Worm (Caenorhabditis elegans) whole organism, L4 larva: ENCODE data around the gene nmad-1.

Experiments
- ama-1 ChIP-seq: fragments of 150-350 bp; optimal IDR thresholded peaks from 2 replicates; lab custom pipeline; 2014; ENCODE audit warnings: inconsistent platforms, mixed read lengths
- ceh-82 ChIP-seq: sonication (generic microtip); optimal IDR thresholded peaks from 2 replicates; lab custom pipeline; 2017; ENCODE audit warnings: missing biosample characterization, missing genetic modification characterization
- ces-1 ChIP-seq: fragments of 150-350 bp; sonication (generic microtip); optimal IDR thresholded peaks from 4 replicates; lab custom pipeline; 2014; ENCODE audit warnings: missing biosample characterization, missing genetic modification reagents, missing genetic modification characterization
- daf-19 ChIP-seq: fragments of 200-800 bp; sonication (Bioruptor generic); conservative IDR thresholded peaks from 2 replicates; pipeline ENCODE4 v1.3.6; 2022; ENCODE audit warnings: missing genetic modification characterization, missing compliant biosample characterization
- zfp-2 ChIP-seq: sonication (generic microtip); optimal IDR thresholded peaks from 2 replicates; lab custom pipeline; 2016; ENCODE audit warnings: mild to moderate bottlenecking, missing genetic modification characterization, missing compliant biosample characterization

- no peak for TF ChIP-seq ceh-82 (tag; lab: Kevin White, UChicago)
- TF ChIP-seq ces-1 (GFP tag; lab: Kevin White, UChicago): no peak
- TF ChIP-seq ama-1 (lab: Kevin White, UChicago): no peak
- TF ChIP-seq zfp-2 (tag; lab: Kevin White, UChicago): no peak
- TF ChIP-seq daf-19 (GFP tag; lab: Robert Waterston, UW): no peak
These were observed 42.2 kb downstream of the nmad-1 start, which contains the start of gene pqn-25 for ce11 chrIII:5512502-5512901.
